Fruit fly (Drosophila melanogaster): Measurements from ENCODE around the gene CG13678.
A peak's percentile ranks its signal among the peaks of the same experiment; 100 is the strongest.

CG13678 gene

DNA sequence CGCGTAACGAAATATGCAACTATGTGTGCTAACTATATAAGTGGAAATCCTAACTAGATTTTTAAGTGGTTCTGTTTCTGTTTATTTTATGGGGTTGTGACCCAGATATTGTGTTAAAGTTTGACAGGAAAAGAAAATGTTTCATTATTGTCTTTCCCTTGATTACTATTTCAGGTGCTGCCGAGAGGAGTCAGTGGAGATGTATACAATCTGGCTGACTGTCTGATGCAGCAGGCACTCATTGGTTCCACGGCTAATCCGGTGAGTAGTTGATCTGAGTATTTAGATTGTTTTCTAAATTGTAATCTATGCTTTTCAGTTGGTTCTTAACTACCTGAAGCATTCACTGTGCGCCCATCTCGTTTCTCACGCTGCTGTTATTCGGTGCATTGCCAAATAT lies 28.9 kb upstream of the CG13678 start, which contains the start of gene CG7387:
Gene CG7387, minus strand, starts transcription at position 101 of the 400 bp plus-strand sequence.
- TF ChIP-seq CG8632 (GFP tag; optimal IDR thresholded peaks at IDR 0.05) (no peak), Blimp-1 (GFP tag; optimal IDR thresholded peaks at IDR 0.05) (no peak), CG15336 (GFP tag; IDR thresholded peaks at IDR 0.05) (no peak), Gug (GFP tag; IDR thresholded peaks at IDR 0.05) (no peak), Ets96B (tag; optimal IDR thresholded peaks at IDR 0.05) (no peak), CG8119 (GFP tag; IDR thresholded peaks at IDR 0.05) (no peak), CG6808 (GFP tag; optimal IDR thresholded peaks at IDR 0.05) (no peak), spab (GFP tag; optimal IDR thresholded peaks at IDR 0.05) (no peak), Eip75B (GFP tag; optimal IDR thresholded peaks at IDR 0.05) (no peak), CG7368 (GFP tag; optimal IDR thresholded peaks at IDR 0.05) (no peak), CG34406 (GFP tag; optimal IDR thresholded peaks at IDR 0.05) (no peak), vri (GFP tag; optimal IDR thresholded peaks at IDR 0.05) (no peak), fd59A (GFP tag; optimal IDR thresholded peaks at IDR 0.05) (no peak), Hr38 (GFP tag; optimal IDR thresholded peaks at IDR 0.05) (no peak), CG10631 (GFP tag; optimal IDR thresholded peaks at IDR 0.05) (no peak), fkh (GFP tag; optimal IDR thresholded peaks at IDR 0.05) (no peak), fd85E (GFP tag; optimal IDR thresholded peaks at IDR 0.05) (no peak), dsx (GFP tag; optimal IDR thresholded peaks at IDR 0.05; ENCODE audit: poor library complexity, severe bottlenecking) (no peak)

DNA sequence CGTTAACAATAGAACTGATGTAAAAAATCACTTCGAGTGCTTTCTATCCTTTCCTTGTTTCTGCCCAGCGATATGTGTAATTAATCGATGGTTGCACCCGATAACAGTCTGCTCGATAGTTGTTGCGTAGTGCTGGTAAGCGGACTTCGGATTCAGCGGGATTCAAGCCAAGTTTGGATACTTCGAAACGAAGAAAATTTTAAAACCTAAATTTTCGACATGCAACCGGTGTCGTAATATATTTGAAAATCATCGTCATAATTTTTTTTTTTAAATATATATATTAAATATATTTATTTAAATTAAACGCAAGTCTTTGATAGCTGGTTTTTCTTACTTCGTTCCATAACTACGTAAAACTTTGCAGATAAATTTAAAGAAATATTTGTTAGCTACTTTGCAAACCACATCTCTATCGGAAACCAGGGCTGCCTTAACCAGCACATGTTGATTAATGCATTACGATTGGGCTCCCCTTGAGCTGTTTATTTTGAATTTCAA lies 24.1 kb upstream of the CG13678 start, which contains the start of the genes UbcE2M and Dhps:
Gene UbcE2M, minus strand, starts transcription at position 209 of the 501 bp plus-strand sequence.
Gene Dhps, plus strand, starts transcription at position 429 of the 501 bp plus-strand sequence.
- TF ChIP-seq CG15336 (GFP tag; IDR thresholded peaks at IDR 0.05) (peak; percentile 55), CG6163 (GFP tag; IDR thresholded peaks at IDR 0.05) (peak; percentile 62; the same call in 1 of the 3 replicates), esn (GFP tag; optimal IDR thresholded peaks at IDR 0.05) (peak; percentile 63), pdm3 (GFP tag; optimal IDR thresholded peaks at IDR 0.05) (no peak), Sox14 (GFP tag; optimal IDR thresholded peaks at IDR 0.05) (peak; percentile 23), CG10631 (GFP tag; optimal IDR thresholded peaks at IDR 0.05) (peak; percentile 89), acj6 (GFP tag; optimal IDR thresholded peaks at IDR 0.05) (peak; percentile 67), CG10669 (GFP tag; optimal IDR thresholded peaks at IDR 0.05) (no peak), CG6792 (GFP tag; optimal IDR thresholded peaks at IDR 0.05) (peak; percentile 41), Ets96B (tag; optimal IDR thresholded peaks at IDR 0.05) (peak; percentile 65), CG11294 (GFP tag; IDR thresholded peaks at IDR 0.05) (peak; percentile 11; the same call in 1 of the 2 replicates), cyc (GFP tag; optimal IDR thresholded peaks at IDR 0.05) (peak; percentile 69), fd59A (GFP tag; optimal IDR thresholded peaks at IDR 0.05) (no peak), CG6854 (GFP tag; optimal IDR thresholded peaks at IDR 0.05) (no peak), Blimp-1 (GFP tag; optimal IDR thresholded peaks at IDR 0.05) (peak; percentile 58), salr (GFP tag; optimal IDR thresholded peaks at IDR 0.05) (peak in 1 of 2 experiments; percentile 6), OdsH (GFP tag; optimal IDR thresholded peaks at IDR 0.05) (no peak), lz (GFP tag; optimal IDR thresholded peaks at IDR 0.05) (peak; percentile 73), Eip78C (GFP tag) (no peak), Hr4 (GFP tag; optimal IDR thresholded peaks at IDR 0.05) (no peak), CG3919 (GFP tag; optimal IDR thresholded peaks at IDR 0.05) (no peak), CG32006 (GFP tag; optimal IDR thresholded peaks at IDR 0.05) (peak; percentile 28), CG4318 (GFP tag; optimal IDR thresholded peaks at IDR 0.05) (no peak), CG16779 (tag; optimal IDR thresholded peaks at IDR 0.05) (no peak), CG31627 (GFP tag; optimal IDR thresholded peaks at IDR 0.05) (peak; percentile 74), Sox15 (GFP tag; optimal IDR thresholded peaks at IDR 0.05) (peak; percentile 76), eg (GFP tag; IDR thresholded peaks at IDR 0.05) (peak; percentile 72; the same call in 2 of the 3 replicates), dac (GFP tag; optimal IDR thresholded peaks at IDR 0.05) (no peak), CG3032 (tag; optimal IDR thresholded peaks at IDR 0.05) (peak; percentile 69), fkh (GFP tag; optimal IDR thresholded peaks at IDR 0.05) (no peak), achi (GFP tag; optimal IDR thresholded peaks at IDR 0.05) (peak; percentile 20), CG8632 (GFP tag; optimal IDR thresholded peaks at IDR 0.05) (peak; percentile 52), Hr39 (GFP tag; optimal IDR thresholded peaks at IDR 0.05) (peak; percentile 29), CG11902 (GFP tag; optimal IDR thresholded peaks at IDR 0.05) (peak; percentile 60), Eip93F (GFP tag; optimal IDR thresholded peaks at IDR 0.05) (peak; percentile 10), Gug (GFP tag; IDR thresholded peaks at IDR 0.05) (no peak; the same call in none of the 2 replicates), CG11762 (GFP tag; optimal IDR thresholded peaks at IDR 0.05; ENCODE audit: insufficient read depth) (peak; percentile 34)
